Worm (Caenorhabditis elegans): ENCODE results near the gene mett-10.

The mett-10 gene

ce11 chrIII:10096525-10096972 is 18.3 kb upstream of the mett-10 start:
- TF ChIP-seq nhr-28 (tag; optimal IDR thresholded peaks at IDR 0.05) (no peak), pqm-1 (tag; optimal IDR thresholded peaks at IDR 0.05) (peak; percentile 72), fkh-2 (tag; optimal IDR thresholded peaks at IDR 0.05) (no peak), skn-1 (tag; optimal IDR thresholded peaks at IDR 0.05) (peak; percentile 62), mml-1 (tag; optimal IDR thresholded peaks at IDR 0.05) (no peak), elt-1 (tag; optimal IDR thresholded peaks at IDR 0.05) (peak; percentile 54), nhr-25 (tag; optimal IDR thresholded peaks at IDR 0.05) (peak; percentile 90), aly-2 (tag; optimal IDR thresholded peaks at IDR 0.05) (no peak), egl-5 (tag; optimal IDR thresholded peaks at IDR 0.05) (peak; percentile 80), lsy-12 (tag; optimal IDR thresholded peaks at IDR 0.05) (peak; percentile 76), jun-1 (tag; optimal IDR thresholded peaks at IDR 0.05) (peak; percentile 90), sea-2 (GFP tag; optimal IDR thresholded peaks at IDR 0.05) (no peak), egl-27 (tag; optimal IDR thresholded peaks at IDR 0.05) (peak; percentile 47), elt-3 (tag; optimal IDR thresholded peaks at IDR 0.05) (no peak), tbx-2 (tag; optimal IDR thresholded peaks at IDR 0.05) (peak; percentile 67), fos-1 (tag; optimal IDR thresholded peaks at IDR 0.05) (no peak), hmg-11 (tag; optimal IDR thresholded peaks at IDR 0.05) (peak; percentile 99), lin-39 (tag; optimal IDR thresholded peaks at IDR 0.05) (peak; percentile 83), fkh-10 (GFP tag; optimal IDR thresholded peaks at IDR 0.05) (no peak), lin-15B (tag; optimal IDR thresholded peaks at IDR 0.05) (peak; percentile 76), ceh-9 (tag; optimal IDR thresholded peaks at IDR 0.05) (no peak), unc-62 (GFP tag; optimal IDR thresholded peaks at IDR 0.05) (peak; percentile 96), mdl-1 (tag; optimal IDR thresholded peaks at IDR 0.05) (peak; percentile 96), zag-1 (tag; optimal IDR thresholded peaks at IDR 0.05) (peak; percentile 66), nhr-23 (tag; optimal IDR thresholded peaks at IDR 0.05) (peak; percentile 79), R02D3.7 (tag; optimal IDR thresholded peaks at IDR 0.05) (peak; percentile 77), nhr-67 (tag; optimal IDR thresholded peaks at IDR 0.05) (no peak), nhr-76 (tag; optimal IDR thresholded peaks at IDR 0.05) (no peak), ZK546.5 (tag; optimal IDR thresholded peaks at IDR 0.05) (no peak), eor-1 (tag; optimal IDR thresholded peaks at IDR 0.05) (no peak), elt-2 (tag; optimal IDR thresholded peaks at IDR 0.05) (peak; percentile 78), nhr-12 (tag; optimal IDR thresholded peaks at IDR 0.05) (no peak), ceh-82 (tag; optimal IDR thresholded peaks at IDR 0.05) (peak; percentile 85), nhr-43 (tag; optimal IDR thresholded peaks at IDR 0.05; ENCODE audit: poor library complexity, severe bottlenecking) (peak; percentile 77), ama-1 (optimal IDR thresholded peaks at IDR 0.05) (no peak), nhr-11 (tag; optimal IDR thresholded peaks at IDR 0.05) (peak; percentile 16), nhr-77 (tag; optimal IDR thresholded peaks at IDR 0.05) (peak; percentile 80), pha-4 (tag; optimal IDR thresholded peaks at IDR 0.05) (peak; percentile 96), ceh-28 (tag; optimal IDR thresholded peaks at IDR 0.05) (peak; percentile 95), daf-12 (tag; optimal IDR thresholded peaks at IDR 0.05) (no peak), unc-39 (tag; optimal IDR thresholded peaks at IDR 0.05) (no peak), snpc-4 (tag; optimal IDR thresholded peaks at IDR 0.05) (peak; percentile 52), nfya-1 (tag; optimal IDR thresholded peaks at IDR 0.05; ENCODE audit: insufficient read depth) (peak; percentile 99), ceh-16 (tag; optimal IDR thresholded peaks at IDR 0.05) (no peak), nhr-237 (tag; optimal IDR thresholded peaks at IDR 0.05) (no peak)

DNA sequence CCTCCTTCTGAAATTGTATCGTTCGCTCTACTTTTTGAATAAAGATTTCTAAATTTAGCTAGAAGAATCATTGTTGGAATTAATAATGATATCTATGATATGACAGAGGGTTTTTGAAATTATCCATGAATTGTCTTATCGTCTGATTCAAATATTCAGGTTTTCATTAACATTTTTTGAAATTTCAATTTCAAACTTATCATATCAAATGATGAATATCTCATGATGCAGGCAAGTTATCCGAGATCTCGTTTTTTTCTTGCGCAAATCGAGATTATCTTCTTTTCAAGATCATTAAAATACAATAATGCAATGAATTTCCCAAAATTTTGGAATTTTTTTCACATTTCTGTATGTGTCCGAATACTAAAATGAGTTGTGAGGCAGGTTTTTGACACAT is 16.9 kb upstream of the mett-10 start, which contains the start of gene spop-1:
Gene spop-1 (minus strand): TSS at position 101 of the 400 bp plus-strand sequence.
- no peak for TF ChIP-seq unc-62 (GFP tag; optimal IDR thresholded peaks at IDR 0.05)
- no peak for TF ChIP-seq nhr-77 (tag; optimal IDR thresholded peaks at IDR 0.05)
- TF ChIP-seq ZK546.5 (tag; optimal IDR thresholded peaks at IDR 0.05): no peak
- TF ChIP-seq mdl-1 (tag; optimal IDR thresholded peaks at IDR 0.05): no peak
- no peak for TF ChIP-seq nhr-12 (tag; optimal IDR thresholded peaks at IDR 0.05)
- TF ChIP-seq nhr-25 (tag; optimal IDR thresholded peaks at IDR 0.05): no peak
- TF ChIP-seq pqm-1 (tag; optimal IDR thresholded peaks at IDR 0.05): no peak
- no peak for TF ChIP-seq fkh-10 (GFP tag; optimal IDR thresholded peaks at IDR 0.05)

Data from whole organism, L3 larva.